Worm (Caenorhabditis elegans) whole organism, early embryonic: ENCODE results near the gene col-141.

Experiments
- B0310.2 ChIP-seq: sonication (generic microtip); optimal IDR thresholded peaks from 2 replicates; lab custom pipeline; 2016; ENCODE audit warnings: mild to moderate bottlenecking, missing genetic modification characterization, missing compliant biosample characterization
- F13C5.2 ChIP-seq: sonication (generic microtip); optimal IDR thresholded peaks from 2 replicates; lab custom pipeline; 2017; ENCODE audit warnings: mild to moderate bottlenecking, missing genetic modification characterization, inconsistent platforms, missing compliant biosample characterization
- ama-1 ChIP-seq: fragments of 150-350 bp; optimal IDR thresholded peaks from 2 replicates; lab custom pipeline; 2014
- ceh-13 ChIP-seq: fragments of 200-800 bp; sonication (Bioruptor generic); optimal IDR thresholded peaks from 2 replicates; lab custom pipeline; 2018; ENCODE audit warnings: mild to moderate bottlenecking, missing genetic modification characterization, missing compliant biosample characterization
- ceh-36 ChIP-seq: sonication (generic microtip); optimal IDR thresholded peaks from 2 replicates; lab custom pipeline; 2016; ENCODE audit warnings: missing genetic modification characterization, inconsistent platforms, missing compliant biosample characterization
- ets-7 ChIP-seq: sonication (generic microtip); optimal IDR thresholded peaks from 2 replicates; lab custom pipeline; 2016; ENCODE audit warnings: missing genotype, missing genetic modification characterization, missing compliant biosample characterization
- flt-1 ChIP-seq: fragments of 200-800 bp; sonication (Bioruptor generic); IDR thresholded peaks from 2 replicates; pipeline ENCODE4 v1.3.6; 2022; ENCODE audit warnings: missing genetic modification characterization, missing compliant biosample characterization
- tbx-37 ChIP-seq: fragments of 200-800 bp; sonication (Bioruptor generic); conservative IDR thresholded peaks from 2 replicates; pipeline ENCODE4 v1.3.6; 2022; ENCODE audit warnings: missing genetic modification reagents, missing genetic modification characterization, missing compliant biosample characterization

DNA sequence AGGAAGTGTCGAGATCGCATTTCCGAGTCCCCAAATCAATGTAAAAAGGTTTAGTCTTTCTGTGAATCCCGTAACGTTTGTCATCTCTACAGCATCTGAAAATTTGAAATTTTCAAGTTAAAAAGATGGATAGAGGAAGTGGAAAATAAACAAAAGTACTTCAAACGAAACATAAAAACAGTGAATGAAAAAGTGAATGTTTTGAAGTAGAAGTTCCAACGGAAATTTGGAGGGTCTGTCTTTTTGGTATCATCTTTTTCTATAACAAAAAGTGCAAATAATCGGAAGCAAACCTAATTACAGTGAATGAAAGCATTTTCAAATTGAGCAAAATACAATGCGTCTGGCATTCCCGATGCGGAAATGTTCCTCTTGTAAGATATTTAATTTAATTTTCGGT is 17.0 kb downstream of the col-141 start, which contains the start of gene lgc-54:
- TF ChIP-seq F13C5.2 (tag; lab: Kevin White, UChicago) (no peak), ceh-36 (tag; lab: Kevin White, UChicago) (no peak), tbx-37 (GFP tag; lab: Robert Waterston, UW) (no peak), B0310.2 (tag; lab: Kevin White, UChicago) (no peak), ama-1 (no peak), flt-1 (no peak), ets-7 (tag; lab: Kevin White, UChicago) (no peak), ceh-13 (GFP tag; lab: Kevin White, UChicago) (no peak)
